Fruit fly (Drosophila melanogaster): ENCODE results near the gene CG33306.

DNA sequence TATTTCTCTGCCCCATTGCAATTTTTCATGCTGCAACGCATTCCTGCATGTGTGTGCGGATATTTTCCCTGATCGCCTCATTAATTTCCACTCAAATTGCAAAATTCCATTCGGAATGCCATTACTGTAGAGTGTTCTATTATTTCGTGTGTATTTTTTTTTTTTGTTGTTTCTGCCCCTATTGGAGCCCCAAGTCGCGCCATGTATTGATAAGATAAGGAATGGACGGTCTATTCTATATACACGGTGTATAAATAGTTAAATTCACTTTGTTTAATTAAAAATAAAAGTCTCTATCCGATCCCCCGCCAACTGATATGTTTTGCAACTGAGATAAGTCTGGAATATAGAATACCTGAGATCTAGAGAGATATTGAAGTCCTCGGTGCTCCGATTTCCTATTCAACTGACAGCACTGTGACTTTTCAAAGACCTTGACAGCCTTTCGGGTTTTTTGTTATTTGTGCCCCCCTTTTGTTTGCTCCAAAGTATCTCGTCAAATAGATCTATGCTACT, 37.9 kb upstream of the CG33306 start:
- no peak for TF ChIP-seq Jra (GFP tag; optimal IDR thresholded peaks at IDR 0.05)
- no peak for TF ChIP-seq psq (GFP tag; optimal IDR thresholded peaks at IDR 0.05)
- no peak for TF ChIP-seq h (GFP tag; optimal IDR thresholded peaks at IDR 0.05)
- TF ChIP-seq lola (GFP tag; optimal IDR thresholded peaks at IDR 0.05): no peak
- no peak for TF ChIP-seq Abd-B (GFP tag; optimal IDR thresholded peaks at IDR 0.05)
- TF ChIP-seq fru (GFP tag; optimal IDR thresholded peaks at IDR 0.05): no peak
- TF ChIP-seq Myc (optimal IDR thresholded peaks at IDR 0.05): no peak

All from whole organism, wandering third instar larva.